Fruit fly (Drosophila melanogaster): ENCODE measurements around the gene Drsl3.

Drsl3 gene

dm6 chr3L:3336368-3337164, 21.8 kb downstream of the Drsl3 start, which contains the start of the genes Drsl6 and kst (continued):
- TF ChIP-seq CG10543 (GFP tag; optimal IDR thresholded peaks at IDR 0.05) (peak; percentile 55), Lpt (GFP tag; optimal IDR thresholded peaks at IDR 0.05) (no peak), gsb-n (tag; optimal IDR thresholded peaks at IDR 0.05) (no peak), CG2889 (GFP tag; IDR thresholded peaks at IDR 0.05) (no peak), CG42726 (GFP tag; IDR thresholded peaks at IDR 0.05; ENCODE audit: partially characterized antibody) (peak; percentile 67; the same call in 1 of the 2 replicates), Dek (tag; optimal IDR thresholded peaks at IDR 0.05) (peak; percentile 3), CG18764 (GFP tag; optimal IDR thresholded peaks at IDR 0.05) (peak; percentile 10), Ets65A (GFP tag) (no peak), Hand (GFP tag; optimal IDR thresholded peaks at IDR 0.05) (no peak), sd (tag; optimal IDR thresholded peaks at IDR 0.05) (peak; percentile 96), CG3281 (GFP tag; optimal IDR thresholded peaks at IDR 0.05) (peak; percentile 14), CG11398 (GFP tag; optimal IDR thresholded peaks at IDR 0.05) (peak; percentile 41), onecut (GFP tag; IDR thresholded peaks at IDR 0.05) (peak; percentile 24; the same call in 1 of the 2 replicates), CG17829 (tag; optimal IDR thresholded peaks at IDR 0.05) (peak; percentile 45), Trl (optimal IDR thresholded peaks at IDR 0.05) (peak in 1 of 2 experiments; percentile 25), Trl (GFP tag; optimal IDR thresholded peaks at IDR 0.05) (peak; percentile 46), cg (GFP tag; optimal IDR thresholded peaks at IDR 0.05) (no peak), CG12769 (tag; optimal IDR thresholded peaks at IDR 0.05) (no peak), CG6765 (GFP tag; optimal IDR thresholded peaks at IDR 0.05) (no peak), Dll (GFP tag; IDR thresholded peaks at IDR 0.05; ENCODE audit: partially characterized antibody) (peak; percentile 30; the same call in 1 of the 4 replicates), Nf-YC (tag; optimal IDR thresholded peaks at IDR 0.05) (no peak), gcm2 (GFP tag; optimal IDR thresholded peaks at IDR 0.05) (no peak), Mes4 (GFP tag; optimal IDR thresholded peaks at IDR 0.05) (no peak), CG7963 (GFP tag; IDR thresholded peaks at IDR 0.05; ENCODE audit: partially characterized antibody) (no peak), CG12659 (GFP tag; optimal IDR thresholded peaks at IDR 0.05) (peak; percentile 61), kah (GFP tag; optimal IDR thresholded peaks at IDR 0.05) (peak; percentile 40), CG4404 (GFP tag; IDR thresholded peaks at IDR 0.05) (no peak), Mrtf (GFP tag; IDR thresholded peaks at IDR 0.05) (no peak), CG10321 (GFP tag; IDR thresholded peaks at IDR 0.05) (0 out of 2 replicates have a peak, but pooled peaks have one; percentile 20), CG8359 (GFP tag; optimal IDR thresholded peaks at IDR 0.05; ENCODE audit: borderline replicate concordance) (no peak), grau (tag; optimal IDR thresholded peaks at IDR 0.05) (peak; percentile 31), trem (tag; optimal IDR thresholded peaks at IDR 0.05) (peak; percentile 6), exex (tag; optimal IDR thresholded peaks at IDR 0.05) (no peak), dati (GFP tag; IDR thresholded peaks at IDR 0.05) (no peak), nmo (GFP tag; optimal IDR thresholded peaks at IDR 0.05) (no peak), CG14014 (GFP tag; IDR thresholded peaks at IDR 0.05) (peak; percentile 12; the same call in 1 of the 2 replicates), Ets97D (GFP tag; optimal IDR thresholded peaks at IDR 0.05) (peak; percentile 41), CG6813 (GFP tag; optimal IDR thresholded peaks at IDR 0.05) (peak; percentile 9), CG1603 (tag; optimal IDR thresholded peaks at IDR 0.05) (peak; percentile 63), ranshi (GFP tag; IDR thresholded peaks at IDR 0.05) (peak; percentile 37; the same call in 1 of the 2 replicates), CG17359 (tag; optimal IDR thresholded peaks at IDR 0.05) (peak; percentile 34), YL-1 (GFP tag; optimal IDR thresholded peaks at IDR 0.05) (peak; percentile 19), CG2120 (GFP tag; optimal IDR thresholded peaks at IDR 0.05) (peak; percentile 37), CG3163 (GFP tag; optimal IDR thresholded peaks at IDR 0.05) (peak; percentile 86), Jarid2 (GFP tag; optimal IDR thresholded peaks at IDR 0.05) (peak; percentile 97), CG12744 (GFP tag; optimal IDR thresholded peaks at IDR 0.05) (no peak), Drgx (GFP tag; IDR thresholded peaks at IDR 0.05) (peak; percentile 44; the same call in 1 of the 2 replicates), ci (GFP tag; IDR thresholded peaks at IDR 0.05) (peak; percentile 53; the same call in 2 of the 3 replicates), tup (GFP tag; optimal IDR thresholded peaks at IDR 0.05) (no peak)
